Worm (Caenorhabditis elegans) whole organism, L4/young adult: ENCODE results near the gene C34B4.4.
"Not testable (repeated sequence)": the region's sequence is repeated elsewhere in the genome, so short reads cannot be mapped to it uniquely, and the experiment has no call there.

ENCODE experiments used
- W03F9.2 ChIP-seq: fragments of 150-350 bp; optimal IDR thresholded peaks from 2 replicates; lab custom pipeline; 2014; ENCODE audit warnings: missing biosample characterization, missing genetic modification characterization
- dao-5 ChIP-seq: sonication (generic microtip); optimal IDR thresholded peaks from 2 replicates; lab custom pipeline; 2016; ENCODE audit warnings: missing genotype, missing genetic modification characterization, moderate library complexity, missing compliant biosample characterization
- him-1 ChIP-seq: sonication (generic microtip); optimal IDR thresholded peaks from 2 replicates; lab custom pipeline; 2016; ENCODE audit warnings: missing genotype, missing genetic modification reagents, missing genetic modification characterization, missing compliant biosample characterization

DNA sequence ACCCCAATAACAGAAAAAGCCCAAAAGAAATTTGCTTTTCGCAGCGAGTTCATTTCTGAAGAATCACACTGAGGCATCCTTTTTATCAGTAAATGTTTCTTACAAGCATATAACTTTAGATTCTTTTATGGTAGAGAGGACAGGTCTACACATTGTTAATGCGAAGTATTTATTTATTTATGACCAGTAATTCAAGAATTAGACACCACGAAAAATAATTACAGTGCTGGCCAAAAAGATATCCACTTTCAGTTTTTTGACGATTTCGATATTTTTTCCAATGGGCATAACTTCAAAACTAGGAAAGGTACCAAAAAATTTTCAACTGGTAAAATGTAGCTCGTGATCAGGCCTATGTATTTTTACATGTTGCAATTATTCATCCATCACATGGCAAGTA is 44.6 kb downstream of the C34B4.4 start, which contains the start of gene clec-225:
- not testable (repeated sequence) for TF ChIP-seq him-1; W03F9.2 (tag; lab: Kevin White, UChicago); dao-5 (tag; lab: Kevin White, UChicago)
